Worm (Caenorhabditis elegans): ENCODE data around the gene W06H8.2.

Gene W06H8.2

DNA sequence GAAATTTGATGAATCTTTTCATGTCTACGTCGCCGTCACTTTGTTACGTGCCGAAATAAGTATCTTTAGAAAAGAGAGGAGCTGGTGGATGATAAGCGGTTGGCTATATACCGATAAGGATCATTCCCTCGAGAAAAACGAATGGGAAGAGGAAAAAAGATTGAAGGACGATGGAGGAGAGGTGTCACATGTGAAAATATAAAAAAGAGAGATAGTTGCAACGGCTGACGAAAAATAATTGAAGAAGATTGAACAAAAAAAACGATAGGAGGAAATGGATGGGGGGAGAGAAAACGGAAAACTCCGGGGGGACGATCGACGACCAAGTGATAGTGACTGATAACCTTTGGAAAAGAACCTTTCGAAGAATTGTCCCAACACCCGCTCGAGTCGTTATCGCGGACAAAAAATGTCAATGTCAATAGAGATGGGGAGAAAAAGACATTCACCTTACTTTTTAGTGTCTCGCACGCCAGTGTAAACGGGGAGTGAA is 22.9 kb downstream of the W06H8.2 start:
- TF ChIP-seq nhr-84 (tag; optimal IDR thresholded peaks at IDR 0.05) = no peak
- no peak for TF ChIP-seq sox-4 (tag; optimal IDR thresholded peaks at IDR 0.05)
- TF ChIP-seq lir-3 (tag; optimal IDR thresholded peaks at IDR 0.05; ENCODE audit: poor library complexity) = no peak
- TF ChIP-seq unc-30 (tag; optimal IDR thresholded peaks at IDR 0.05) = no peak
- peak; percentile 96 for TF ChIP-seq elt-2 (tag; optimal IDR thresholded peaks at IDR 0.05)
- TF ChIP-seq nhr-76 (tag; optimal IDR thresholded peaks at IDR 0.05) = no peak
- TF ChIP-seq nhr-71 (tag; optimal IDR thresholded peaks at IDR 0.05) = peak; percentile 92
- no peak for TF ChIP-seq nhr-12 (tag; optimal IDR thresholded peaks at IDR 0.05)
- TF ChIP-seq grh-1 (GFP tag; IDR thresholded peaks at IDR 0.05) = peak; percentile 28; the same call in 1 of the 2 replicates
- peak; percentile 10 to 42 for TF ChIP-seq egl-27 (tag; optimal IDR thresholded peaks at IDR 0.05)
- peak; percentile 57 for TF ChIP-seq nhr-77 (tag; optimal IDR thresholded peaks at IDR 0.05)
- no peak for TF ChIP-seq fkh-4 (tag; optimal IDR thresholded peaks at IDR 0.05; ENCODE audit: borderline replicate concordance)
- TF ChIP-seq nhr-85 (tag) = peak; percentile 97
- peak; percentile 93 for TF ChIP-seq blmp-1 (tag; optimal IDR thresholded peaks at IDR 0.05)
- TF ChIP-seq tbx-2 (tag; optimal IDR thresholded peaks at IDR 0.05) = peak; percentile 80
- peak; percentile 40 for TF ChIP-seq nhr-11 (tag; optimal IDR thresholded peaks at IDR 0.05)
- TF ChIP-seq dsc-1 (tag; optimal IDR thresholded peaks at IDR 0.05) = no peak
- no peak for TF ChIP-seq unc-62 (GFP tag; optimal IDR thresholded peaks at IDR 0.05)
- TF ChIP-seq xbp-1 (tag; optimal IDR thresholded peaks at IDR 0.05) = peak; percentile 59
- TF ChIP-seq aly-2 (tag; optimal IDR thresholded peaks at IDR 0.05) = peak; percentile 23
- no peak for TF ChIP-seq hlh-17 (GFP tag; optimal IDR thresholded peaks at IDR 0.05; ENCODE audit: borderline replicate concordance)
- TF ChIP-seq ets-5 (GFP tag; IDR thresholded peaks at IDR 0.05) = no peak
- peak; percentile 29 for TF ChIP-seq lin-13 (GFP tag; optimal IDR thresholded peaks at IDR 0.05)
- peak; percentile 43 for TF ChIP-seq ama-1 (optimal IDR thresholded peaks at IDR 0.05)
- TF ChIP-seq elt-3 (tag; optimal IDR thresholded peaks at IDR 0.05) = peak in 4 of 6 experiments; percentile 86 to 98 (median 92)
- peak; percentile 70 for TF ChIP-seq ztf-4 (tag; optimal IDR thresholded peaks at IDR 0.05)
- TF ChIP-seq nhr-28 (tag; optimal IDR thresholded peaks at IDR 0.05) = no peak
- no peak for TF ChIP-seq unc-86 (tag; optimal IDR thresholded peaks at IDR 0.05)
- no peak for TF ChIP-seq ceh-63 (GFP tag; optimal IDR thresholded peaks at IDR 0.05)
- peak; percentile 89 for TF ChIP-seq snu-23 (GFP tag; optimal IDR thresholded peaks at IDR 0.05)
- no peak for TF ChIP-seq alr-1 (tag; optimal IDR thresholded peaks at IDR 0.05; ENCODE audit: borderline replicate concordance)
- TF ChIP-seq C34B4.2 (tag; optimal IDR thresholded peaks at IDR 0.05) = no peak
- no peak for TF ChIP-seq ceh-8 (GFP tag; optimal IDR thresholded peaks at IDR 0.05)
- TF ChIP-seq nhr-90 (tag; optimal IDR thresholded peaks at IDR 0.05; ENCODE audit: poor library complexity) = peak; percentile 80
- no peak for TF ChIP-seq efl-3 (GFP tag; optimal IDR thresholded peaks at IDR 0.05)
- TF ChIP-seq ceh-82 (tag; optimal IDR thresholded peaks at IDR 0.05) = no peak
- peak; percentile 38 for TF ChIP-seq mep-1 (tag; optimal IDR thresholded peaks at IDR 0.05)
- TF ChIP-seq sup-37 (GFP tag; optimal IDR thresholded peaks at IDR 0.05) = no peak
- TF ChIP-seq ceh-88 (GFP tag; IDR thresholded peaks at IDR 0.05) = no peak
- TF ChIP-seq dpl-1 (GFP tag; optimal IDR thresholded peaks at IDR 0.05) = peak in 2 of 3 experiments; percentile 4 to 32
- TF ChIP-seq tlp-1 (tag; optimal IDR thresholded peaks at IDR 0.05) = peak; percentile 72
- TF ChIP-seq lin-35 (GFP tag; optimal IDR thresholded peaks at IDR 0.05) = peak; percentile 56 to 66
- TF ChIP-seq irx-1 (tag; optimal IDR thresholded peaks at IDR 0.05) = peak; percentile 54
- peak; percentile 23 for TF ChIP-seq zip-4 (GFP tag; optimal IDR thresholded peaks at IDR 0.05)
- TF ChIP-seq isw-1 (GFP tag; IDR thresholded peaks at IDR 0.05) = no peak
- no peak for TF ChIP-seq F16B12.6 (tag; optimal IDR thresholded peaks at IDR 0.05)
- peak; percentile 94 for TF ChIP-seq lin-14 (GFP tag; optimal IDR thresholded peaks at IDR 0.05)
- TF ChIP-seq egl-13 (tag; optimal IDR thresholded peaks at IDR 0.05) = no peak
- TF ChIP-seq unc-130 (tag; optimal IDR thresholded peaks at IDR 0.05) = peak; percentile 47
- peak; percentile 2 for TF ChIP-seq fos-1 (tag; optimal IDR thresholded peaks at IDR 0.05)
- peak; percentile 80 for TF ChIP-seq jun-1 (tag; optimal IDR thresholded peaks at IDR 0.05)
- no peak for TF ChIP-seq lin-15B (tag; optimal IDR thresholded peaks at IDR 0.05)
- TF ChIP-seq mab-9 (GFP tag; IDR thresholded peaks at IDR 0.05) = 0 out of 2 replicates have a peak, but pooled peaks have one; percentile 48
